Worm (Caenorhabditis elegans): Measurements from ENCODE around the gene ZK1127.13.

DNA sequence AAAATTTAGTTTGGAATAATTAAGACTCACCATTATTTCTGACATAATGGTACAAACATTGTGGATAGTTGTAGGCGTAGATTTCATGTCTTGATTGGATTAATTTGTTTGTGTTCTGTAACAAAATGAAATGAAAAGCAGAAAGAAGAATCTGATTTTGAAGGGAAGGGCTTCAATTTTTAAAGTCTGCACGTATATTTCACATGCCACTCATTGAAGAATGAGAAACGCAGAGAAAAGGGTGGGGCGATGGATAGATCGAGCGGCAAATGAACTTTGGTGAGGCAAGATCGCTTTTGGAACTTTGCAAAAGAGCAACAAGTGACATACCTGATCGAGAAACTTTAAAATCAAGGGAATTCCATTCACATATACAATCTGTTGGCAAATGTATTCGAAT is 49.2 kb downstream of the ZK1127.13 start:
- no peak for TF ChIP-seq ama-1 (optimal IDR thresholded peaks at IDR 0.05)
- no peak for TF ChIP-seq ets-7 (tag; optimal IDR thresholded peaks at IDR 0.05)
- no peak for TF ChIP-seq ceh-13 (GFP tag; optimal IDR thresholded peaks at IDR 0.05)
- no peak for TF ChIP-seq B0310.2 (tag; optimal IDR thresholded peaks at IDR 0.05)
- TF ChIP-seq tra-4 (tag; optimal IDR thresholded peaks at IDR 0.05) = no peak
- no peak for TF ChIP-seq ceh-36 (tag; optimal IDR thresholded peaks at IDR 0.05)
- no peak for TF ChIP-seq flt-1 (GFP tag; IDR thresholded peaks at IDR 0.05)
- no peak for TF ChIP-seq pes-1 (GFP tag; IDR thresholded peaks at IDR 0.05)
- no peak for TF ChIP-seq sea-1 (GFP tag; conservative IDR thresholded peaks at IDR 0.05)
- no peak for TF ChIP-seq scrt-1 (GFP tag; IDR thresholded peaks at IDR 0.05)

Data from whole organism, early embryonic.